Worm (Caenorhabditis elegans) whole organism, young adult: ENCODE data around the gene vps-50.

Source experiments
- B0019.2 ChIP-seq: fragments of 200-800 bp; sonication (Bioruptor generic); conservative IDR thresholded peaks from 2 replicates; pipeline ENCODE4 v1.3.6; 2022; ENCODE audit warnings: missing genetic modification reagents, missing genetic modification characterization, missing compliant biosample characterization
- B0035.1 ChIP-seq: sonication (generic microtip); optimal IDR thresholded peaks from 2 replicates; lab custom pipeline; 2016; ENCODE audit warnings: missing genetic modification characterization, mild to moderate bottlenecking, missing compliant biosample characterization, missing genotype, missing genetic modification reagents
- B0336.3 ChIP-seq: fragments of 200-800 bp; sonication (Bioruptor generic); IDR thresholded peaks from 2 replicates; pipeline ENCODE4 v1.3.6; 2022; ENCODE audit warnings: missing genetic modification characterization, missing compliant biosample characterization
- D2030.7 ChIP-seq: fragments of 200-800 bp; sonication (Bioruptor generic); IDR thresholded peaks from 2 replicates; pipeline ENCODE4 v1.3.6; 2022; ENCODE audit warnings: missing genetic modification reagents, missing genetic modification characterization, missing compliant biosample characterization
- F22D6.2 ChIP-seq: sonication (generic microtip); optimal IDR thresholded peaks from 2 replicates; lab custom pipeline; 2016; ENCODE audit warnings: mild to moderate bottlenecking, missing genetic modification characterization, missing compliant biosample characterization
- F49E8.2 ChIP-seq: sonication (generic microtip); optimal IDR thresholded peaks from 3 replicates; lab custom pipeline; 2017; ENCODE audit warnings: missing genetic modification characterization, mild to moderate bottlenecking, missing compliant biosample characterization, antibody characterized with exemption, moderate library complexity; ENCODE audit not compliant: insufficient read depth
- F57C9.4 ChIP-seq: sonication (generic microtip); optimal IDR thresholded peaks from 2 replicates; lab custom pipeline; 2017; ENCODE audit warnings: mild to moderate bottlenecking, missing genetic modification characterization, missing compliant biosample characterization
- Y53F4B.3 ChIP-seq: fragments of 200-800 bp; sonication (Bioruptor generic); IDR thresholded peaks from 2 replicates; pipeline ENCODE4 v1.3.6; 2022; ENCODE audit warnings: missing genetic modification reagents, missing genetic modification characterization, missing compliant biosample characterization
- Y53G8AR.9 ChIP-seq: fragments of 200-800 bp; sonication (Bioruptor generic); conservative IDR thresholded peaks from 2 replicates; pipeline ENCODE4 v1.3.6; 2022; ENCODE audit warnings: missing genetic modification reagents, missing genetic modification characterization, missing compliant biosample characterization
- Y79H2A.3 ChIP-seq: fragments of 200-800 bp; sonication (Bioruptor generic); conservative IDR thresholded peaks from 2 replicates; pipeline ENCODE4 v1.3.6; 2022; ENCODE audit warnings: missing genetic modification reagents, missing genetic modification characterization, missing compliant biosample characterization
- Y95B8A.8 ChIP-seq: fragments of 200-800 bp; sonication (Bioruptor generic); IDR thresholded peaks from 2 replicates; pipeline ENCODE4 v1.3.6; 2022; ENCODE audit warnings: missing genetic modification reagents, missing genetic modification characterization, missing compliant biosample characterization
- ZK185.1 ChIP-seq: sonication (generic microtip); optimal IDR thresholded peaks from 2 replicates; lab custom pipeline; 2016; ENCODE audit warnings: mild to moderate bottlenecking, missing genetic modification characterization, missing compliant biosample characterization; ENCODE audit not compliant: poor library complexity, severe bottlenecking
- akir-1 ChIP-seq: fragments of 200-800 bp; sonication (Bioruptor generic); optimal IDR thresholded peaks from 2 replicates; lab custom pipeline; 2018; ENCODE audit warnings: mild to moderate bottlenecking, missing genetic modification characterization, moderate library complexity, missing compliant biosample characterization
- athp-1 ChIP-seq: sonication (generic microtip); optimal IDR thresholded peaks from 2 replicates; lab custom pipeline; 2017; ENCODE audit warnings: mild to moderate bottlenecking, missing genetic modification characterization, missing compliant biosample characterization
- attf-5 ChIP-seq: fragments of 200-800 bp; sonication (Bioruptor generic); optimal IDR thresholded peaks from 2 replicates; lab custom pipeline; 2018; ENCODE audit warnings: mild to moderate bottlenecking, missing genetic modification characterization, missing compliant biosample characterization
- ceh-100 ChIP-seq: fragments of 200-800 bp; sonication (Bioruptor generic); IDR thresholded peaks from 2 replicates; pipeline ENCODE4 v1.3.6; 2022; ENCODE audit warnings: missing genetic modification reagents, missing genetic modification characterization, missing compliant biosample characterization
- ceh-40 ChIP-seq: fragments of 200-800 bp; sonication (Bioruptor generic); IDR thresholded peaks from 2 replicates; pipeline ENCODE4 v1.3.6; 2022; ENCODE audit warnings: missing genetic modification characterization, missing compliant biosample characterization
- chd-7 ChIP-seq: sonication (generic microtip); optimal IDR thresholded peaks from 2 replicates; lab custom pipeline; 2016; ENCODE audit warnings: mild to moderate bottlenecking, missing genetic modification characterization, moderate library complexity, missing compliant biosample characterization
- dpl-1 ChIP-seq: fragments of 150-350 bp; optimal IDR thresholded peaks from 2 replicates; lab custom pipeline; 2014; ENCODE audit warnings: missing biosample characterization, missing genetic modification reagents, missing genetic modification characterization
- efl-1 ChIP-seq: fragments of 150-350 bp; optimal IDR thresholded peaks from 2 replicates; lab custom pipeline; 2014; ENCODE audit warnings: missing biosample characterization, missing genetic modification reagents, missing genetic modification characterization
- egl-44 ChIP-seq: fragments of 200-800 bp; sonication (Bioruptor generic); IDR thresholded peaks from 2 replicates; pipeline ENCODE4 v1.3.6; 2022; ENCODE audit warnings: missing genetic modification reagents, missing genetic modification characterization, missing compliant biosample characterization
- egrh-3 ChIP-seq: fragments of 200-800 bp; sonication (Bioruptor generic); IDR thresholded peaks from 2 replicates; pipeline ENCODE4 v1.3.6; 2022; ENCODE audit warnings: missing genetic modification reagents, missing genetic modification characterization, missing compliant biosample characterization
- ekl-4 ChIP-seq: fragments of 200-800 bp; sonication (Bioruptor generic); IDR thresholded peaks from 2 replicates; pipeline ENCODE4 v1.3.6; 2022; ENCODE audit warnings: missing genetic modification reagents, missing genetic modification characterization, missing compliant biosample characterization
- hmg-1.2 ChIP-seq: fragments of 200-800 bp; sonication (Bioruptor generic); IDR thresholded peaks from 2 replicates; pipeline ENCODE4 v1.3.6; 2022; ENCODE audit warnings: missing genetic modification reagents, missing genetic modification characterization, missing compliant biosample characterization
- hsf-1 ChIP-seq: fragments of 200-800 bp; sonication (Bioruptor generic); IDR thresholded peaks from 2 replicates; pipeline ENCODE4 v1.3.6; 2022; ENCODE audit warnings: missing genetic modification reagents, missing genetic modification characterization, missing compliant biosample characterization
- lin-35 ChIP-seq, 3 experiments: fragments of 150-350 bp in 2 of 3; sonication (generic microtip) in 1 of 3; optimal IDR thresholded peaks; 2 replicates each; lab custom pipeline; 2014 to 2018; ENCODE audit warnings: missing biosample characterization in 3 of 3, missing genetic modification characterization in 3 of 3, missing genetic modification reagents in 3 of 3
- lin-54 ChIP-seq: fragments of 200-800 bp; sonication (Bioruptor generic); optimal IDR thresholded peaks from 2 replicates; lab custom pipeline; 2018; ENCODE audit warnings: mild to moderate bottlenecking, missing genetic modification characterization, missing compliant biosample characterization
- lir-1 ChIP-seq: fragments of 200-800 bp; sonication (Bioruptor generic); conservative IDR thresholded peaks from 2 replicates; pipeline ENCODE4 v1.3.6; 2022; ENCODE audit warnings: missing genetic modification reagents, missing genetic modification characterization, missing compliant biosample characterization
- madf-6 ChIP-seq: fragments of 200-800 bp; sonication (Bioruptor generic); IDR thresholded peaks from 2 replicates; pipeline ENCODE4 v1.3.6; 2022; ENCODE audit warnings: missing genetic modification reagents, missing genetic modification characterization, missing compliant biosample characterization
- madf-8 ChIP-seq: fragments of 200-800 bp; sonication (Bioruptor generic); conservative IDR thresholded peaks from 2 replicates; pipeline ENCODE4 v1.3.6; 2022; ENCODE audit warnings: missing genetic modification reagents, missing genetic modification characterization, missing compliant biosample characterization
- nhr-120 ChIP-seq: fragments of 200-800 bp; sonication (Bioruptor generic); IDR thresholded peaks from 2 replicates; pipeline ENCODE4 v1.3.6; 2022; ENCODE audit warnings: missing genetic modification characterization, missing compliant biosample characterization
- nhr-80 ChIP-seq: sonication (generic microtip); optimal IDR thresholded peaks from 2 replicates; lab custom pipeline; 2016; ENCODE audit warnings: missing genetic modification characterization, missing compliant biosample characterization
- pbrm-1 ChIP-seq: fragments of 200-800 bp; sonication (Bioruptor generic); IDR thresholded peaks from 2 replicates; pipeline ENCODE4 v1.3.6; 2022; ENCODE audit warnings: missing genetic modification reagents, missing genetic modification characterization, missing compliant biosample characterization
- rcor-1 ChIP-seq: fragments of 200-800 bp; sonication (Bioruptor generic); IDR thresholded peaks from 2 replicates; pipeline ENCODE4 v1.3.6; 2022; ENCODE audit warnings: missing genetic modification reagents, missing genetic modification characterization, missing compliant biosample characterization
- repo-1 ChIP-seq: sonication (generic microtip); optimal IDR thresholded peaks from 2 replicates; lab custom pipeline; 2017; ENCODE audit warnings: mild to moderate bottlenecking, missing genetic modification characterization, missing compliant biosample characterization
- rpc-1 ChIP-seq, 2 experiments: fragments of 150-350 bp in 1 of 2; sonication (generic microtip) in 1 of 2; optimal IDR thresholded peaks; 2 replicates each; lab custom pipeline; 2014 to 2018; ENCODE audit warnings: missing biosample characterization in 1 of 2, missing genetic modification characterization in 1 of 2, missing genetic modification reagents in 1 of 2, missing genotype in 1 of 2
- sea-2 ChIP-seq: fragments of 200-800 bp; sonication (Bioruptor generic); IDR thresholded peaks from 2 replicates; pipeline ENCODE4 v1.3.6; 2022; ENCODE audit warnings: missing genetic modification characterization, missing compliant biosample characterization
- snpc-3.4 ChIP-seq: sonication (generic microtip); optimal IDR thresholded peaks from 2 replicates; lab custom pipeline; 2017; ENCODE audit warnings: missing genetic modification characterization, mild to moderate bottlenecking, missing compliant biosample characterization, antibody characterized with exemption, moderate library complexity, missing genotype, missing genetic modification reagents
- tbp1 ChIP-seq: fragments of 200-800 bp; sonication (Bioruptor generic); optimal IDR thresholded peaks from 2 replicates; lab custom pipeline; 2018; ENCODE audit warnings: mild to moderate bottlenecking, missing genetic modification characterization, missing compliant biosample characterization
- tlf-1 ChIP-seq: fragments of 200-800 bp; sonication (Bioruptor generic); optimal IDR thresholded peaks from 2 replicates; lab custom pipeline; 2018; ENCODE audit warnings: mild to moderate bottlenecking, missing genetic modification characterization, missing compliant biosample characterization
- unc-130 ChIP-seq: sonication (generic microtip); optimal IDR thresholded peaks from 2 replicates; lab custom pipeline; 2016; ENCODE audit warnings: missing genetic modification reagents, missing genetic modification characterization, missing compliant biosample characterization
- unc-62 ChIP-seq: fragments of 150-350 bp; optimal IDR thresholded peaks from 2 replicates; lab custom pipeline; 2014; ENCODE audit warnings: missing biosample characterization, missing genetic modification reagents, missing genetic modification characterization
- xnd-1 ChIP-seq: sonication (generic microtip); optimal IDR thresholded peaks from 2 replicates; lab custom pipeline; 2016; ENCODE audit warnings: missing genotype, missing genetic modification reagents, missing genetic modification characterization, missing compliant biosample characterization
- zim-3 ChIP-seq: sonication (generic microtip); optimal IDR thresholded peaks from 2 replicates; lab custom pipeline; 2017; ENCODE audit warnings: mild to moderate bottlenecking, missing genetic modification characterization, moderate library complexity, missing compliant biosample characterization
- ztf-18 ChIP-seq: sonication (generic microtip); optimal IDR thresholded peaks from 2 replicates; lab custom pipeline; 2016; ENCODE audit warnings: missing genotype, mild to moderate bottlenecking, missing genetic modification characterization, missing compliant biosample characterization
- ztf-28 ChIP-seq: fragments of 200-800 bp; sonication (Bioruptor generic); IDR thresholded peaks from 2 replicates; pipeline ENCODE4 v1.3.6; 2022; ENCODE audit warnings: missing genetic modification reagents, missing genetic modification characterization, missing compliant biosample characterization

The vps-50 gene

ce11 chrIII:10877542-10877941 is 8.5 kb downstream of the vps-50 start (continued):
- no peak for TF ChIP-seq sea-2 (GFP tag; lab: Robert Waterston, UW)
- peak; percentile 74 for TF ChIP-seq F49E8.2 (tag; lab: Kevin White, UChicago)
- TF ChIP-seq F57C9.4 (tag; lab: Kevin White, UChicago) = no peak
- peak; percentile 25; the same call in 1 of the 2 replicates for TF ChIP-seq lir-1
- TF ChIP-seq snpc-3.4 (tag; lab: Kevin White, UChicago) = peak; percentile 69
- TF ChIP-seq efl-1 (GFP tag; lab: Kevin White, UChicago) = peak; percentile 71
- no peak for TF ChIP-seq unc-62 (GFP tag; lab: Kevin White, UChicago)
- peak; percentile 67; the same call in 1 of the 2 replicates for TF ChIP-seq hsf-1 (GFP tag; lab: Robert Waterston, UW)
- peak; percentile 65 for TF ChIP-seq rcor-1 (GFP tag; lab: Robert Waterston, UW)
- 0 out of 2 replicates have a peak, but pooled peaks have one; percentile 48 for TF ChIP-seq ztf-28
- peak; percentile 81 for TF ChIP-seq lin-54 (GFP tag; lab: Kevin White, UChicago)
- TF ChIP-seq ZK185.1 (tag; lab: Kevin White, UChicago) = no peak
- TF ChIP-seq F22D6.2 (tag; lab: Kevin White, UChicago) = no peak
- TF ChIP-seq nhr-120 = no peak
- TF ChIP-seq xnd-1 (tag; lab: Kevin White, UChicago) = peak; percentile 99
- no peak for TF ChIP-seq chd-7 (tag; lab: Kevin White, UChicago)
- TF ChIP-seq athp-1 = peak; percentile 99
- TF ChIP-seq zim-3 = no peak
- no peak for TF ChIP-seq lin-35 (GFP tag; optimal IDR thresholded peaks at IDR 0.05; lab: Kevin White, UChicago)
- no peak for TF ChIP-seq egrh-3 (GFP tag; lab: Robert Waterston, UW)
- no peak for TF ChIP-seq Y53G8AR.9 (GFP tag; lab: Robert Waterston, UW)
- TF ChIP-seq attf-5 (GFP tag; lab: Kevin White, UChicago) = no peak
- TF ChIP-seq madf-6 (GFP tag; lab: Robert Waterston, UW) = peak; percentile 99
- TF ChIP-seq pbrm-1 (GFP tag; lab: Robert Waterston, UW) = peak; percentile 54; the same call in 1 of the 2 replicates
- TF ChIP-seq repo-1 (tag; lab: Kevin White, UChicago) = no peak
- TF ChIP-seq ekl-4 = no peak
- no peak for TF ChIP-seq egl-44 (GFP tag; lab: Robert Waterston, UW)
- TF ChIP-seq madf-8 = peak; percentile 93
- peak; percentile 52 for TF ChIP-seq unc-130 (GFP tag; lab: Kevin White, UChicago)
- no peak for TF ChIP-seq ceh-40 (GFP tag; lab: Robert Waterston, UW)
- peak; percentile 28 for TF ChIP-seq ztf-18 (tag; lab: Kevin White, UChicago)
- TF ChIP-seq tlf-1 (GFP tag; lab: Kevin White, UChicago) = peak; percentile 66
- no peak for TF ChIP-seq Y79H2A.3 (GFP tag; lab: Robert Waterston, UW)
- TF ChIP-seq B0035.1 = no peak
- TF ChIP-seq dpl-1 (GFP tag; lab: Kevin White, UChicago) = peak; percentile 48
- peak; percentile 37; the same call in 1 of the 2 replicates for TF ChIP-seq B0019.2 (GFP tag; lab: Robert Waterston, UW)
- TF ChIP-seq D2030.7 (GFP tag; lab: Robert Waterston, UW) = peak; percentile 90
- peak; percentile 68; the same call in 1 of the 2 replicates for TF ChIP-seq Y95B8A.8 (GFP tag; lab: Robert Waterston, UW)
- TF ChIP-seq ceh-100 (GFP tag; lab: Robert Waterston, UW) = peak; percentile 77
- 0 out of 2 replicates have a peak, but pooled peaks have one; percentile 31 for TF ChIP-seq hmg-1.2 (GFP tag; lab: Robert Waterston, UW)
- peak; percentile 43 for TF ChIP-seq tbp1
- no peak for TF ChIP-seq Y53F4B.3 (GFP tag; lab: Robert Waterston, UW)
- TF ChIP-seq nhr-80 = no peak
- no peak for TF ChIP-seq akir-1 (GFP tag; lab: Kevin White, UChicago)
- peak; percentile 70 for TF ChIP-seq B0336.3 (GFP tag; lab: Robert Waterston, UW)
- TF ChIP-seq rpc-1 (optimal IDR thresholded peaks at IDR 0.05; lab: Kevin White, UChicago) = no peak
- TF ChIP-seq rpc-1 (tag; optimal IDR thresholded peaks at IDR 0.05; lab: Kevin White, UChicago) = no peak
